Worm (Caenorhabditis elegans) whole organism, L1 larva: ENCODE measurements around the gene smc-4.

Experiments
- C34B4.2 ChIP-seq: sonication (generic microtip); optimal IDR thresholded peaks from 2 replicates; lab custom pipeline; 2017; ENCODE audit warnings: mild to moderate bottlenecking, missing genetic modification characterization, missing compliant biosample characterization
- fkh-10 ChIP-seq: sonication (generic microtip); optimal IDR thresholded peaks from 2 replicates; lab custom pipeline; 2017; ENCODE audit warnings: missing biosample characterization, missing genetic modification reagents, missing genetic modification characterization

ce11 chrIII:4594762-4595523, 7.6 kb downstream of the smc-4 start:
- no peak for TF ChIP-seq fkh-10 (GFP tag; lab: Kevin White, UChicago)
- no peak for TF ChIP-seq C34B4.2 (tag; lab: Kevin White, UChicago)
